Worm (Caenorhabditis elegans): ENCODE measurements around the gene F20G2.3.

The F20G2.3 gene

ce11 chrV:13789362-13789761 is 21.1 kb upstream of the F20G2.3 start (continued):
- TF ChIP-seq hmg-11 (tag; optimal IDR thresholded peaks at IDR 0.05), result peak; percentile 88
- peak; percentile 91 for TF ChIP-seq nhr-11 (tag; optimal IDR thresholded peaks at IDR 0.05)
- no peak for TF ChIP-seq nhr-77 (tag; optimal IDR thresholded peaks at IDR 0.05)
- peak; percentile 84 for TF ChIP-seq nhr-25 (tag; optimal IDR thresholded peaks at IDR 0.05)
- TF ChIP-seq nhr-67 (tag; optimal IDR thresholded peaks at IDR 0.05), result no peak
- TF ChIP-seq egl-27 (tag; optimal IDR thresholded peaks at IDR 0.05), result no peak
- peak; percentile 1 for TF ChIP-seq fkh-2 (tag; optimal IDR thresholded peaks at IDR 0.05)
- peak; percentile 20 for TF ChIP-seq nhr-43 (tag; optimal IDR thresholded peaks at IDR 0.05; ENCODE audit: poor library complexity, severe bottlenecking)
- TF ChIP-seq lsy-12 (tag; optimal IDR thresholded peaks at IDR 0.05), result peak; percentile 81
- TF ChIP-seq ama-1 (optimal IDR thresholded peaks at IDR 0.05), result peak; percentile 76
- peak; percentile 80 for TF ChIP-seq egl-5 (tag; optimal IDR thresholded peaks at IDR 0.05)
- peak; percentile 6 for TF ChIP-seq tbx-2 (tag; optimal IDR thresholded peaks at IDR 0.05)
- TF ChIP-seq lin-15B (tag; optimal IDR thresholded peaks at IDR 0.05), result peak; percentile 94
- no peak for TF ChIP-seq elt-1 (tag; optimal IDR thresholded peaks at IDR 0.05)
- TF ChIP-seq mml-1 (tag; optimal IDR thresholded peaks at IDR 0.05), result no peak

ce11 chrV:13787948-13788681 is 19.8 kb upstream of the F20G2.3 start:
- no peak for TF ChIP-seq unc-39 (tag; optimal IDR thresholded peaks at IDR 0.05)
- TF ChIP-seq elt-2 (tag; optimal IDR thresholded peaks at IDR 0.05), result peak; percentile 62
- no peak for TF ChIP-seq lsy-12 (tag; optimal IDR thresholded peaks at IDR 0.05)
- peak; percentile 48 for TF ChIP-seq pha-4 (tag; optimal IDR thresholded peaks at IDR 0.05)
- TF ChIP-seq nhr-23 (tag; optimal IDR thresholded peaks at IDR 0.05), result peak; percentile 42
- peak; percentile 66 for TF ChIP-seq nhr-43 (tag; optimal IDR thresholded peaks at IDR 0.05; ENCODE audit: poor library complexity, severe bottlenecking)
- TF ChIP-seq ztf-11 (tag; optimal IDR thresholded peaks at IDR 0.05), result no peak
- peak; percentile 56 for TF ChIP-seq pqm-1 (tag; optimal IDR thresholded peaks at IDR 0.05)
- no peak for TF ChIP-seq ceh-28 (tag; optimal IDR thresholded peaks at IDR 0.05)
- TF ChIP-seq nfya-1 (tag; optimal IDR thresholded peaks at IDR 0.05; ENCODE audit: insufficient read depth), result peak; percentile 7
- TF ChIP-seq nhr-25 (tag; optimal IDR thresholded peaks at IDR 0.05), result peak; percentile 69
- no peak for TF ChIP-seq nhr-76 (tag; optimal IDR thresholded peaks at IDR 0.05)

ce11 chrV:13787225-13787898 is 19.1 kb upstream of the F20G2.3 start, which contains the start of the genes F53C11.4 and F53C11.5:
TSS of gene F53C11.4 (minus strand) at chrV:13787352.
TSS of gene F53C11.5 (plus strand) at chrV:13787549.
- TF ChIP-seq ama-1 (optimal IDR thresholded peaks at IDR 0.05) (peak; percentile 29), jun-1 (tag; optimal IDR thresholded peaks at IDR 0.05) (peak; percentile 66), pha-4 (tag; optimal IDR thresholded peaks at IDR 0.05) (peak; percentile 88), hmg-11 (tag; optimal IDR thresholded peaks at IDR 0.05) (peak; percentile 3), nhr-67 (tag; optimal IDR thresholded peaks at IDR 0.05) (no peak), eor-1 (tag; optimal IDR thresholded peaks at IDR 0.05) (no peak), fkh-10 (GFP tag; optimal IDR thresholded peaks at IDR 0.05) (no peak), fos-1 (tag; optimal IDR thresholded peaks at IDR 0.05) (no peak), ztf-4 (tag; optimal IDR thresholded peaks at IDR 0.05) (no peak), nhr-23 (tag; optimal IDR thresholded peaks at IDR 0.05) (peak; percentile 91), ceh-82 (tag; optimal IDR thresholded peaks at IDR 0.05) (no peak), egl-5 (tag; optimal IDR thresholded peaks at IDR 0.05) (no peak), elt-2 (tag; optimal IDR thresholded peaks at IDR 0.05) (peak; percentile 69), lin-15B (tag; optimal IDR thresholded peaks at IDR 0.05) (peak; percentile 3), lsy-12 (tag; optimal IDR thresholded peaks at IDR 0.05) (peak; percentile 36), nfya-1 (tag; optimal IDR thresholded peaks at IDR 0.05; ENCODE audit: insufficient read depth) (peak; percentile 45), pqm-1 (tag; optimal IDR thresholded peaks at IDR 0.05) (peak; percentile 46), ZK546.5 (tag; optimal IDR thresholded peaks at IDR 0.05) (no peak), lin-39 (tag; optimal IDR thresholded peaks at IDR 0.05) (peak; percentile 48), ceh-28 (tag; optimal IDR thresholded peaks at IDR 0.05) (peak; percentile 30)

ce11 chrV:13785767-13786166 is 17.5 kb upstream of the F20G2.3 start:
- TF ChIP-seq nhr-76 (tag; optimal IDR thresholded peaks at IDR 0.05), result no peak
- TF ChIP-seq tbx-2 (tag; optimal IDR thresholded peaks at IDR 0.05), result no peak
- TF ChIP-seq unc-39 (tag; optimal IDR thresholded peaks at IDR 0.05), result no peak
- TF ChIP-seq nhr-12 (tag; optimal IDR thresholded peaks at IDR 0.05), result no peak
- TF ChIP-seq nhr-28 (tag; optimal IDR thresholded peaks at IDR 0.05), result no peak

All from whole organism, L3 larva.